Worm (Caenorhabditis elegans): ENCODE measurements around the gene R155.3.

Gene R155.3

ce11 chrIII:2006937-2007336 is 30.4 kb upstream of the R155.3 start:
- TF ChIP-seq ceh-36 (tag; optimal IDR thresholded peaks at IDR 0.05) (no peak), F13C5.2 (tag; optimal IDR thresholded peaks at IDR 0.05) (no peak), tra-4 (tag; optimal IDR thresholded peaks at IDR 0.05) (no peak), flt-1 (GFP tag; IDR thresholded peaks at IDR 0.05) (no peak), tbx-11 (GFP tag; IDR thresholded peaks at IDR 0.05) (no peak), aly-1 (tag; optimal IDR thresholded peaks at IDR 0.05) (no peak), hnd-1 (tag; optimal IDR thresholded peaks at IDR 0.05) (no peak), pes-1 (GFP tag; IDR thresholded peaks at IDR 0.05) (no peak), tbx-37 (GFP tag; conservative IDR thresholded peaks at IDR 0.05) (no peak), hmbx-1 (tag; optimal IDR thresholded peaks at IDR 0.05) (no peak), scrt-1 (GFP tag; IDR thresholded peaks at IDR 0.05) (no peak), sea-1 (GFP tag; conservative IDR thresholded peaks at IDR 0.05) (no peak), B0310.2 (tag; optimal IDR thresholded peaks at IDR 0.05) (no peak), ama-1 (optimal IDR thresholded peaks at IDR 0.05) (no peak), ets-7 (tag; optimal IDR thresholded peaks at IDR 0.05) (no peak), ceh-13 (GFP tag; optimal IDR thresholded peaks at IDR 0.05) (no peak), hmg-4 (GFP tag; optimal IDR thresholded peaks at IDR 0.05) (no peak)

ce11 chrIII:2005729-2006128 is 29.2 kb upstream of the R155.3 start, which contains the start of gene Y39A3B.1:
Gene Y39A3B.1, plus strand, starts transcription at chrIII:2006029.
- TF ChIP-seq B0310.2 (tag; optimal IDR thresholded peaks at IDR 0.05) (no peak), ceh-36 (tag; optimal IDR thresholded peaks at IDR 0.05) (no peak), flt-1 (GFP tag; IDR thresholded peaks at IDR 0.05) (no peak), hmg-4 (GFP tag; optimal IDR thresholded peaks at IDR 0.05) (no peak), scrt-1 (GFP tag; IDR thresholded peaks at IDR 0.05) (no peak), hmbx-1 (tag; optimal IDR thresholded peaks at IDR 0.05) (no peak), F13C5.2 (tag; optimal IDR thresholded peaks at IDR 0.05) (no peak), ceh-13 (GFP tag; optimal IDR thresholded peaks at IDR 0.05) (no peak), ets-7 (tag; optimal IDR thresholded peaks at IDR 0.05) (no peak), hnd-1 (tag; optimal IDR thresholded peaks at IDR 0.05) (no peak), tbx-11 (GFP tag; IDR thresholded peaks at IDR 0.05) (no peak), pes-1 (GFP tag; IDR thresholded peaks at IDR 0.05) (no peak), aly-1 (tag; optimal IDR thresholded peaks at IDR 0.05) (no peak), sea-1 (GFP tag; conservative IDR thresholded peaks at IDR 0.05) (no peak), ama-1 (optimal IDR thresholded peaks at IDR 0.05) (no peak)

- TF ChIP-seq ceh-36 (tag; optimal IDR thresholded peaks at IDR 0.05) (no peak), tbx-37 (GFP tag; conservative IDR thresholded peaks at IDR 0.05) (no peak), aly-1 (tag; optimal IDR thresholded peaks at IDR 0.05) (no peak), sea-1 (GFP tag; conservative IDR thresholded peaks at IDR 0.05) (no peak), ets-7 (tag; optimal IDR thresholded peaks at IDR 0.05) (no peak), flt-1 (GFP tag; IDR thresholded peaks at IDR 0.05) (no peak), scrt-1 (GFP tag; IDR thresholded peaks at IDR 0.05) (no peak), hnd-1 (tag; optimal IDR thresholded peaks at IDR 0.05) (no peak), pes-1 (GFP tag; IDR thresholded peaks at IDR 0.05) (no peak), B0310.2 (tag; optimal IDR thresholded peaks at IDR 0.05) (no peak), tbx-11 (GFP tag; IDR thresholded peaks at IDR 0.05) (no peak), hmg-4 (GFP tag; optimal IDR thresholded peaks at IDR 0.05) (no peak), hmbx-1 (tag; optimal IDR thresholded peaks at IDR 0.05) (no peak), F13C5.2 (tag; optimal IDR thresholded peaks at IDR 0.05) (no peak), ama-1 (optimal IDR thresholded peaks at IDR 0.05) (no peak), ceh-13 (GFP tag; optimal IDR thresholded peaks at IDR 0.05) (no peak)
Measured at ce11 chrIII:2001210-2001609, 24.7 kb upstream of the R155.3 start.

ce11 chrIII:1997569-1997968 is 21.0 kb upstream of the R155.3 start, which contains the start of gene lgc-42:
Gene lgc-42, plus strand, starts transcription at chrIII:1997869.
- TF ChIP-seq tbx-37 (GFP tag; conservative IDR thresholded peaks at IDR 0.05) (no peak), ceh-36 (tag; optimal IDR thresholded peaks at IDR 0.05) (no peak), hnd-1 (tag; optimal IDR thresholded peaks at IDR 0.05) (no peak), hmbx-1 (tag; optimal IDR thresholded peaks at IDR 0.05) (no peak), aly-1 (tag; optimal IDR thresholded peaks at IDR 0.05) (no peak), hmg-4 (GFP tag; optimal IDR thresholded peaks at IDR 0.05) (no peak), ets-7 (tag; optimal IDR thresholded peaks at IDR 0.05) (no peak), tbx-11 (GFP tag; IDR thresholded peaks at IDR 0.05) (no peak), scrt-1 (GFP tag; IDR thresholded peaks at IDR 0.05) (no peak), B0310.2 (tag; optimal IDR thresholded peaks at IDR 0.05) (no peak)

ce11 chrIII:1989940-1990339 is 13.4 kb upstream of the R155.3 start:
- TF ChIP-seq ets-7 (tag; optimal IDR thresholded peaks at IDR 0.05) (no peak), F13C5.2 (tag; optimal IDR thresholded peaks at IDR 0.05) (no peak), tra-4 (tag; optimal IDR thresholded peaks at IDR 0.05) (no peak), ama-1 (optimal IDR thresholded peaks at IDR 0.05) (no peak), ceh-36 (tag; optimal IDR thresholded peaks at IDR 0.05) (no peak), hmg-4 (GFP tag; optimal IDR thresholded peaks at IDR 0.05) (no peak), pes-1 (GFP tag; IDR thresholded peaks at IDR 0.05) (no peak)

ce11 chrIII:1987693-1988092 is 11.2 kb upstream of the R155.3 start, which contains the start of gene Y39A3B.8:
Gene Y39A3B.8, plus strand, starts transcription at chrIII:1987993.
- no peak for TF ChIP-seq flt-1 (GFP tag; IDR thresholded peaks at IDR 0.05)
- TF ChIP-seq F13C5.2 (tag; optimal IDR thresholded peaks at IDR 0.05), result no peak
- TF ChIP-seq ama-1 (optimal IDR thresholded peaks at IDR 0.05), result no peak
- no peak for TF ChIP-seq pes-1 (GFP tag; IDR thresholded peaks at IDR 0.05)
- TF ChIP-seq ceh-13 (GFP tag; optimal IDR thresholded peaks at IDR 0.05), result no peak
- no peak for TF ChIP-seq tra-4 (tag; optimal IDR thresholded peaks at IDR 0.05)
- TF ChIP-seq aly-1 (tag; optimal IDR thresholded peaks at IDR 0.05), result no peak
- TF ChIP-seq ceh-36 (tag; optimal IDR thresholded peaks at IDR 0.05), result no peak
- TF ChIP-seq scrt-1 (GFP tag; IDR thresholded peaks at IDR 0.05), result no peak
- TF ChIP-seq B0310.2 (tag; optimal IDR thresholded peaks at IDR 0.05), result no peak
- no peak for TF ChIP-seq ets-7 (tag; optimal IDR thresholded peaks at IDR 0.05)
- no peak for TF ChIP-seq hnd-1 (tag; optimal IDR thresholded peaks at IDR 0.05)
- TF ChIP-seq tbx-37 (GFP tag; conservative IDR thresholded peaks at IDR 0.05), result no peak
- TF ChIP-seq sea-1 (GFP tag; conservative IDR thresholded peaks at IDR 0.05), result no peak

- no peak for TF ChIP-seq tbx-37 (GFP tag; conservative IDR thresholded peaks at IDR 0.05)
- TF ChIP-seq tra-4 (tag; optimal IDR thresholded peaks at IDR 0.05), result no peak
- no peak for TF ChIP-seq hmbx-1 (tag; optimal IDR thresholded peaks at IDR 0.05)
- no peak for TF ChIP-seq flt-1 (GFP tag; IDR thresholded peaks at IDR 0.05)
- no peak for TF ChIP-seq sea-1 (GFP tag; conservative IDR thresholded peaks at IDR 0.05)
- no peak for TF ChIP-seq tbx-11 (GFP tag; IDR thresholded peaks at IDR 0.05)
- no peak for TF ChIP-seq ceh-13 (GFP tag; optimal IDR thresholded peaks at IDR 0.05)
- no peak for TF ChIP-seq F13C5.2 (tag; optimal IDR thresholded peaks at IDR 0.05)
- no peak for TF ChIP-seq ama-1 (optimal IDR thresholded peaks at IDR 0.05)
- TF ChIP-seq B0310.2 (tag; optimal IDR thresholded peaks at IDR 0.05), result no peak
- TF ChIP-seq ceh-36 (tag; optimal IDR thresholded peaks at IDR 0.05), result no peak
- no peak for TF ChIP-seq aly-1 (tag; optimal IDR thresholded peaks at IDR 0.05)
- TF ChIP-seq hnd-1 (tag; optimal IDR thresholded peaks at IDR 0.05), result no peak
Measured at ce11 chrIII:1984860-1985259, 8.3 kb upstream of the R155.3 start, which contains the start of gene Y39A3B.7. Gene Y39A3B.7, minus strand, starts transcription at chrIII:1984960.

Data from whole organism, early embryonic.